Fruit fly (Drosophila melanogaster) whole organism: ENCODE measurements around the gene 5PtaseI.

Source experiments
- CG8478 ChIP-seq: fragments of >200 bp; optimal IDR thresholded peaks from 2 replicates; lab custom pipeline; 2018; ENCODE audit warnings: inconsistent platforms
- Dll ChIP-seq: fragments of >200 bp; optimal IDR thresholded peaks from 2 replicates; lab custom pipeline; 2017
- EcR ChIP-seq, 2 experiments: fragments of >200 bp; optimal IDR thresholded peaks; 2 replicates each; lab custom pipeline; 2017; ENCODE audit warnings: missing biosample characterization in 2 of 2, missing genetic modification characterization in 2 of 2, missing genetic modification reagents in 2 of 2
- pan ChIP-seq: fragments of >200 bp; optimal IDR thresholded peaks from 2 replicates; lab custom pipeline; 2017
- psq ChIP-seq: fragments of >200 bp; optimal IDR thresholded peaks from 2 replicates; lab custom pipeline; 2017
- usp ChIP-seq: fragments of >200 bp; optimal IDR thresholded peaks from 2 replicates; lab custom pipeline; 2017; ENCODE audit warnings: missing biosample characterization, missing genetic modification characterization, mixed read lengths

dm6 chr3R:25064907-25065841, 20.2 kb upstream of the 5PtaseI start, which contains the start of the genes veli and PQBP1:
- TF ChIP-seq EcR (GFP tag; optimal IDR thresholded peaks at IDR 0.05; lab: Kevin White, UChicago): no peak
- no peak for TF ChIP-seq pan (lab: Kevin White, UChicago)
- TF ChIP-seq usp (GFP tag; lab: Kevin White, UChicago): no peak
- no peak for TF ChIP-seq psq (lab: Kevin White, UChicago)
- TF ChIP-seq CG8478 (lab: Kevin White, UChicago): no peak
- no peak for TF ChIP-seq Dll (lab: Kevin White, UChicago)
